Worm (Caenorhabditis elegans) whole organism, L4/young adult: ENCODE data around the gene F58B4.7.

Source experiments
- W03F9.2 ChIP-seq: fragments of 150-350 bp; optimal IDR thresholded peaks from 2 replicates; lab custom pipeline; 2014; ENCODE audit warnings: missing biosample characterization, missing genetic modification characterization
- dao-5 ChIP-seq: sonication (generic microtip); optimal IDR thresholded peaks from 2 replicates; lab custom pipeline; 2016; ENCODE audit warnings: missing genotype, missing genetic modification characterization, moderate library complexity, missing compliant biosample characterization
- him-1 ChIP-seq: sonication (generic microtip); optimal IDR thresholded peaks from 2 replicates; lab custom pipeline; 2016; ENCODE audit warnings: missing genotype, missing genetic modification reagents, missing genetic modification characterization, missing compliant biosample characterization

Gene F58B4.7

ce11 chrV:10931189-10931588, 8.1 kb upstream of the F58B4.7 start, which contains the start of gene scvp-1:
Gene scvp-1 (minus strand): TSS chrV:10931289.
- no peak for TF ChIP-seq him-1
- TF ChIP-seq W03F9.2 = no peak

- TF ChIP-seq dao-5 (tag; lab: Kevin White, UChicago) (no peak), W03F9.2 (no peak), him-1 (no peak)
Measured at ce11 chrV:10929511-10929910, 6.4 kb upstream of the F58B4.7 start, which contains the start of gene F58B4.3. Gene F58B4.3 (plus strand): TSS chrV:10929811.

- TF ChIP-seq him-1 = no peak
Measured at ce11 chrV:10925658-10926057, 2.5 kb upstream of the F58B4.7 start.

- TF ChIP-seq him-1 (no peak), W03F9.2 (no peak), dao-5 (tag; lab: Kevin White, UChicago) (no peak)
Measured at ce11 chrV:10924731-10925130, 1.6 kb upstream of the F58B4.7 start, which contains the start of gene F58B4.6. Gene F58B4.6 (plus strand): TSS chrV:10925031.

ce11 chrV:10921747-10922146, 1.4 kb downstream of the F58B4.7 start, which contains the start of gene nas-31:
Gene nas-31 (minus strand): TSS chrV:10921847.
- no peak for TF ChIP-seq dao-5 (tag; lab: Kevin White, UChicago)
- TF ChIP-seq W03F9.2 = no peak
- no peak for TF ChIP-seq him-1

- TF ChIP-seq him-1 (no peak), W03F9.2 (no peak), dao-5 (tag; lab: Kevin White, UChicago) (no peak)
Measured at ce11 chrV:10918373-10918772, 4.8 kb downstream of the F58B4.7 start, which contains the start of gene F58B4.2. Gene F58B4.2 (minus strand): TSS chrV:10918473.

ce11 chrV:10915922-10916321, 7.2 kb downstream of the F58B4.7 start:
- no peak for TF ChIP-seq dao-5 (tag; lab: Kevin White, UChicago)
- TF ChIP-seq him-1 = no peak
- TF ChIP-seq W03F9.2 = no peak

- TF ChIP-seq dao-5 (tag; lab: Kevin White, UChicago) = no peak
- TF ChIP-seq him-1 = no peak
- no peak for TF ChIP-seq W03F9.2
Measured at ce11 chrV:10909959-10910358, 13.2 kb downstream of the F58B4.7 start.

ce11 chrV:10909071-10909470, 14.1 kb downstream of the F58B4.7 start, which contains the start of gene zzz-1:
Gene zzz-1 (minus strand): TSS chrV:10909171.
- TF ChIP-seq dao-5 (tag; lab: Kevin White, UChicago) (no peak), W03F9.2 (no peak), him-1 (no peak)

ce11 chrV:10904795-10905194, 18.3 kb downstream of the F58B4.7 start:
- no peak for TF ChIP-seq dao-5 (tag; lab: Kevin White, UChicago)
- no peak for TF ChIP-seq him-1
- TF ChIP-seq W03F9.2 = no peak

ce11 chrV:10903748-10904147, 19.4 kb downstream of the F58B4.7 start, which contains the start of gene F32D8.15:
Gene F32D8.15 (plus strand): TSS chrV:10904048.
- TF ChIP-seq W03F9.2 = no peak
- TF ChIP-seq dao-5 (tag; lab: Kevin White, UChicago) = no peak
- TF ChIP-seq him-1 = no peak

ce11 chrV:10902682-10903081, 20.4 kb downstream of the F58B4.7 start, which contains the start of gene F32D8.8:
Gene F32D8.8 (minus strand): TSS chrV:10902782.
- TF ChIP-seq dao-5 (tag; lab: Kevin White, UChicago) (no peak), him-1 (no peak), W03F9.2 (no peak)

- TF ChIP-seq him-1 (no peak), W03F9.2 (no peak), dao-5 (tag; lab: Kevin White, UChicago) (no peak)
Measured at ce11 chrV:10901125-10901524, 22.0 kb downstream of the F58B4.7 start, which contains the start of gene spp-16. Gene spp-16 (minus strand): TSS chrV:10901303.

ce11 chrV:10898629-10899028, 24.5 kb downstream of the F58B4.7 start:
- TF ChIP-seq dao-5 (tag; lab: Kevin White, UChicago) = no peak
- TF ChIP-seq W03F9.2 = no peak
- TF ChIP-seq him-1 = no peak

- TF ChIP-seq W03F9.2 (no peak), dao-5 (tag; lab: Kevin White, UChicago) (no peak), him-1 (no peak)
Measured at ce11 chrV:10898107-10898506, 25.0 kb downstream of the F58B4.7 start, which contains the start of gene F32D8.7. Gene F32D8.7 (plus strand): TSS chrV:10898435.

- TF ChIP-seq dao-5 (tag; lab: Kevin White, UChicago) (peak; percentile 43), him-1 (peak; percentile 97), W03F9.2 (peak; percentile 97)
Measured at ce11 chrV:10897172-10897571, 26.0 kb downstream of the F58B4.7 start.

ce11 chrV:10897106-10897171, 26.2 kb downstream of the F58B4.7 start, which contains the start of gene sec-61.G:
Gene sec-61.G (minus strand): TSS chrV:10897143.
- TF ChIP-seq W03F9.2 (no peak), him-1 (no peak), dao-5 (tag; lab: Kevin White, UChicago) (no peak)
